Worm (Caenorhabditis elegans): Measurements from ENCODE around the gene K03B8.11.

ce11 chrV:11390394-11390793, at the start of gene K03B8.11, which contains the start of gene K03B8.14:
- no peak for TF ChIP-seq chd-7 (tag; optimal IDR thresholded peaks at IDR 0.05)
- TF ChIP-seq mcd-1 (GFP tag; IDR thresholded peaks at IDR 0.05) = no peak
- TF ChIP-seq lin-35 (GFP tag; optimal IDR thresholded peaks at IDR 0.05) = no peak
- TF ChIP-seq tlf-1 (GFP tag; optimal IDR thresholded peaks at IDR 0.05) = no peak
- no peak for TF ChIP-seq nhr-80 (tag; optimal IDR thresholded peaks at IDR 0.05)
- no peak for TF ChIP-seq unc-130 (GFP tag; optimal IDR thresholded peaks at IDR 0.05)
- no peak for TF ChIP-seq ama-1 (optimal IDR thresholded peaks at IDR 0.05)
- no peak for TF ChIP-seq ama-1 (GFP tag; optimal IDR thresholded peaks at IDR 0.05)
- no peak for TF ChIP-seq athp-1 (tag; optimal IDR thresholded peaks at IDR 0.05)
- no peak for TF ChIP-seq let-607 (tag; optimal IDR thresholded peaks at IDR 0.05)
- TF ChIP-seq lin-40 (tag; optimal IDR thresholded peaks at IDR 0.05) = no peak
- TF ChIP-seq nhr-90 (tag; optimal IDR thresholded peaks at IDR 0.05) = no peak
- no peak for TF ChIP-seq pbrm-1 (GFP tag; IDR thresholded peaks at IDR 0.05)

Data from whole organism, young adult.